Fruit fly (Drosophila melanogaster) whole organism, embryonic: ENCODE measurements around the gene SamDC.

Experiments
- BEAF-32 ChIP-seq: fragments of 200-800 bp; sonication (Bioruptor generic); optimal IDR thresholded peaks from 3 replicates; lab custom pipeline; 2017; ENCODE audit warnings: missing biosample characterization, missing genetic modification characterization, mild to moderate bottlenecking, moderate library complexity, missing genetic modification reagents
- CG10366 ChIP-seq: fragments of 200-800 bp; sonication (Bioruptor generic); IDR thresholded peaks from 2 replicates; pipeline ENCODE4 v1.3.6; 2022; ENCODE audit warnings: missing biosample characterization, missing genetic modification characterization
- CG12219 ChIP-seq: fragments of 200-800 bp; sonication (Bioruptor generic); optimal IDR thresholded peaks from 3 replicates; lab custom pipeline; 2018; ENCODE audit warnings: missing biosample characterization, mild to moderate bottlenecking, missing genetic modification characterization
- CG12769 ChIP-seq: fragments of 200-800 bp; sonication (Bioruptor generic); optimal IDR thresholded peaks from 2 replicates; lab custom pipeline; 2019; ENCODE audit warnings: missing biosample characterization, mild to moderate bottlenecking, missing genetic modification characterization, moderate library complexity
- CG13123 ChIP-seq: fragments of 200-800 bp; sonication (Bioruptor generic); optimal IDR thresholded peaks from 2 replicates; lab custom pipeline; 2016; ENCODE audit warnings: missing biosample characterization, missing genetic modification characterization
- CG13287 ChIP-seq: fragments of 200-800 bp; sonication (Bioruptor generic); IDR thresholded peaks from 2 replicates; pipeline ENCODE4 v1.3.6; 2022; ENCODE audit warnings: missing biosample characterization, missing genetic modification characterization; ENCODE audit not compliant: partially characterized antibody
- CG13296 ChIP-seq: fragments of 200-800 bp; sonication (Bioruptor generic); optimal IDR thresholded peaks from 3 replicates; lab custom pipeline; 2018; ENCODE audit warnings: missing biosample characterization, mild to moderate bottlenecking, missing genetic modification characterization
- CG13775 ChIP-seq: fragments of 200-800 bp; sonication (Bioruptor generic); optimal IDR thresholded peaks from 3 replicates; lab custom pipeline; 2017; ENCODE audit warnings: missing biosample characterization, mild to moderate bottlenecking, missing genetic modification characterization
- CG14860 ChIP-seq: fragments of 200-800 bp; sonication (Bioruptor generic); IDR thresholded peaks from 3 replicates; pipeline ENCODE4 v1.3.6; 2022; ENCODE audit warnings: missing biosample characterization, missing genetic modification characterization; ENCODE audit not compliant: partially characterized antibody
- CG1529 ChIP-seq: fragments of 200-800 bp; sonication (Bioruptor generic); optimal IDR thresholded peaks from 3 replicates; lab custom pipeline; 2018; ENCODE audit warnings: missing biosample characterization, missing genetic modification characterization
- CG17802 ChIP-seq: fragments of 200-800 bp; sonication (Bioruptor generic); optimal IDR thresholded peaks from 2 replicates; lab custom pipeline; 2018; ENCODE audit warnings: missing biosample characterization, mild to moderate bottlenecking, missing genetic modification characterization, moderate library complexity
- CG30020 ChIP-seq: fragments of 200-800 bp; optimal IDR thresholded peaks from 2 replicates; lab custom pipeline; 2019; ENCODE audit warnings: missing biosample characterization, mild to moderate bottlenecking, missing genetic modification characterization, moderate library complexity
- CG31388 ChIP-seq: fragments of 200-800 bp; sonication (Bioruptor generic); optimal IDR thresholded peaks from 2 replicates; lab custom pipeline; 2016; ENCODE audit warnings: missing biosample characterization, missing genetic modification characterization
- CG32772 ChIP-seq: fragments of 200-800 bp; sonication (Bioruptor generic); IDR thresholded peaks from 2 replicates; pipeline ENCODE4 v1.3.6; 2022; ENCODE audit warnings: missing biosample characterization, missing genetic modification characterization
- CG33213 ChIP-seq: fragments of 200-800 bp; sonication (Bioruptor generic); optimal IDR thresholded peaks from 3 replicates; lab custom pipeline; 2016; ENCODE audit warnings: missing biosample characterization, missing genetic modification characterization
- CG4707 ChIP-seq: fragments of 200-800 bp; sonication (Bioruptor generic); optimal IDR thresholded peaks from 2 replicates; lab custom pipeline; 2018; ENCODE audit warnings: missing biosample characterization, mild to moderate bottlenecking, missing genetic modification characterization, moderate library complexity
- CG6854 ChIP-seq: fragments of 200-800 bp; sonication (Bioruptor generic); optimal IDR thresholded peaks from 3 replicates; lab custom pipeline; 2017; ENCODE audit warnings: missing biosample characterization, mild to moderate bottlenecking, missing genetic modification characterization
- CG9215 ChIP-seq: fragments of 200-800 bp; sonication (Bioruptor generic); IDR thresholded peaks from 2 replicates; pipeline ENCODE4 v1.3.6; 2022; ENCODE audit warnings: missing biosample characterization, missing genetic modification characterization
- CHES-1-like ChIP-seq: fragments of 200-800 bp; sonication (Bioruptor generic); optimal IDR thresholded peaks from 2 replicates; lab custom pipeline; 2016; ENCODE audit warnings: missing biosample characterization, missing genetic modification characterization
- Dek ChIP-seq: fragments of 200-800 bp; sonication (Bioruptor generic); optimal IDR thresholded peaks from 3 replicates; lab custom pipeline; 2019; ENCODE audit warnings: missing biosample characterization, mild to moderate bottlenecking, missing genetic modification characterization, moderate library complexity
- Dfd ChIP-seq, 2 experiments: fragments of >200 bp; optimal IDR thresholded peaks; 2 replicates each; lab custom pipeline; 2017; ENCODE audit warnings: missing biosample characterization in 2 of 2, missing genetic modification characterization in 2 of 2
- Hey ChIP-seq: fragments of 200-800 bp; sonication (Bioruptor generic); optimal IDR thresholded peaks from 3 replicates; lab custom pipeline; 2018; ENCODE audit warnings: missing biosample characterization, mild to moderate bottlenecking, missing genetic modification characterization
- Scr ChIP-seq: fragments of 200-800 bp; sonication (Bioruptor generic); IDR thresholded peaks from 2 replicates; pipeline ENCODE4 v1.3.6; 2022; ENCODE audit warnings: missing biosample characterization, missing genetic modification characterization; ENCODE audit not compliant: partially characterized antibody
- Sry-β ChIP-seq: fragments of 200-800 bp; sonication (Bioruptor generic); optimal IDR thresholded peaks from 2 replicates; lab custom pipeline; 2018; ENCODE audit warnings: missing biosample characterization, mild to moderate bottlenecking, missing genetic modification characterization, moderate library complexity
- TFAM ChIP-seq: fragments of 200-800 bp; sonication (Bioruptor generic); optimal IDR thresholded peaks from 2 replicates; lab custom pipeline; 2017; ENCODE audit warnings: missing biosample characterization, missing genetic modification characterization, inconsistent platforms
- cato ChIP-seq: fragments of 200-800 bp; sonication (Bioruptor generic); optimal IDR thresholded peaks from 2 replicates; lab custom pipeline; 2016; ENCODE audit warnings: missing biosample characterization, missing genetic modification characterization, borderline replicate concordance
- croc ChIP-seq: fragments of 200-800 bp; sonication (Bioruptor generic); conservative IDR thresholded peaks from 3 replicates; pipeline ENCODE4 v1.3.6; 2022; ENCODE audit warnings: missing biosample characterization, missing genetic modification characterization
- cwo ChIP-seq: fragments of 200-800 bp; sonication (Bioruptor generic); optimal IDR thresholded peaks from 3 replicates; lab custom pipeline; 2017; ENCODE audit warnings: missing biosample characterization, missing genetic modification characterization, mild to moderate bottlenecking, moderate library complexity, missing genetic modification reagents
- dmrt99B ChIP-seq: fragments of 200-800 bp; sonication (Bioruptor generic); optimal IDR thresholded peaks from 2 replicates; lab custom pipeline; 2018; ENCODE audit warnings: missing biosample characterization, mild to moderate bottlenecking, missing genetic modification characterization, moderate library complexity
- eve ChIP-seq, 2 experiments: fragments of >200 bp; optimal IDR thresholded peaks; 2 replicates each; lab custom pipeline; 2017; ENCODE audit warnings: missing biosample characterization in 2 of 2, missing genetic modification characterization in 2 of 2
- ewg ChIP-seq: fragments of 200-800 bp; sonication (Bioruptor generic); optimal IDR thresholded peaks from 3 replicates; lab custom pipeline; 2017; ENCODE audit warnings: mild to moderate bottlenecking, missing biosample characterization, missing genetic modification reagents, missing genetic modification characterization
- exex ChIP-seq: fragments of 200-800 bp; sonication (Bioruptor generic); optimal IDR thresholded peaks from 4 replicates; lab custom pipeline; 2018; ENCODE audit warnings: missing biosample characterization, mild to moderate bottlenecking, missing genetic modification characterization, moderate library complexity
- gcm ChIP-seq: fragments of 200-800 bp; sonication (Bioruptor generic); optimal IDR thresholded peaks from 2 replicates; lab custom pipeline; 2019; ENCODE audit warnings: missing biosample characterization, mild to moderate bottlenecking, missing genetic modification characterization, moderate library complexity
- h ChIP-seq: fragments of >200 bp; optimal IDR thresholded peaks from 2 replicates; lab custom pipeline; 2017
- lab ChIP-seq: fragments of 200-800 bp; sonication (Bioruptor generic); optimal IDR thresholded peaks from 3 replicates; lab custom pipeline; 2017; ENCODE audit warnings: missing biosample characterization, missing genetic modification characterization, mild to moderate bottlenecking, moderate library complexity, missing genetic modification reagents
- luna ChIP-seq: fragments of 200-800 bp; sonication (Bioruptor generic); optimal IDR thresholded peaks from 2 replicates; lab custom pipeline; 2016; ENCODE audit warnings: missing biosample characterization, missing genetic modification characterization
- pan ChIP-seq, 4 experiments: fragments of >200 bp in 3 of 4; fragments of 200-800 bp in 1 of 4; sonication (Bioruptor generic) in 1 of 4; optimal IDR thresholded peaks in 3 of 4; IDR thresholded peaks in 1 of 4; 2 replicates each; pipeline versions ENCODE4 v1.3.6 to Lab custom; 2017 to 2022; ENCODE audit warnings: missing biosample characterization in 2 of 4, missing genetic modification characterization in 2 of 4, mixed read lengths in 1 of 4
- peb ChIP-seq: fragments of 200-800 bp; sonication (Bioruptor generic); IDR thresholded peaks from 2 replicates; pipeline ENCODE4 v1.3.6; 2022; ENCODE audit warnings: missing biosample characterization, missing genetic modification characterization
- pho ChIP-seq: fragments of 200-800 bp; sonication (Bioruptor generic); optimal IDR thresholded peaks from 2 replicates; lab custom pipeline; 2016; ENCODE audit warnings: missing biosample characterization, missing genetic modification characterization
- ranshi ChIP-seq: fragments of 200-800 bp; sonication (Bioruptor generic); IDR thresholded peaks from 2 replicates; pipeline ENCODE4 v1.3.6; 2022; ENCODE audit warnings: missing biosample characterization, missing genetic modification characterization
- sima ChIP-seq: fragments of 200-800 bp; sonication (Bioruptor generic); optimal IDR thresholded peaks from 2 replicates; lab custom pipeline; 2016; ENCODE audit warnings: missing biosample characterization, missing genetic modification characterization
- sisA ChIP-seq: fragments of 200-800 bp; sonication (Bioruptor generic); IDR thresholded peaks from 2 replicates; pipeline ENCODE4 v1.3.6; 2022; ENCODE audit warnings: missing biosample characterization, missing genetic modification characterization
- ssp ChIP-seq: fragments of 200-800 bp; sonication (Bioruptor generic); IDR thresholded peaks from 2 replicates; pipeline ENCODE4 v1.3.6; 2022; ENCODE audit warnings: missing biosample characterization, missing genetic modification characterization
- sug ChIP-seq: fragments of 200-800 bp; optimal IDR thresholded peaks from 2 replicates; lab custom pipeline; 2019; ENCODE audit warnings: missing biosample characterization, mild to moderate bottlenecking, missing genetic modification characterization, moderate library complexity
- tin ChIP-seq: fragments of 200-800 bp; sonication (Bioruptor generic); optimal IDR thresholded peaks from 3 replicates; lab custom pipeline; 2016; ENCODE audit warnings: missing biosample characterization, missing genetic modification characterization
- trem ChIP-seq: fragments of 200-800 bp; optimal IDR thresholded peaks from 3 replicates; lab custom pipeline; 2019; ENCODE audit warnings: missing biosample characterization, mild to moderate bottlenecking, missing genetic modification characterization, moderate library complexity
- ttk ChIP-seq: fragments of 200-800 bp; sonication (Bioruptor generic); IDR thresholded peaks from 2 replicates; pipeline ENCODE4 v2.1.2; 2022; ENCODE audit warnings: missing biosample characterization, missing genetic modification characterization

SamDC gene

DNA sequence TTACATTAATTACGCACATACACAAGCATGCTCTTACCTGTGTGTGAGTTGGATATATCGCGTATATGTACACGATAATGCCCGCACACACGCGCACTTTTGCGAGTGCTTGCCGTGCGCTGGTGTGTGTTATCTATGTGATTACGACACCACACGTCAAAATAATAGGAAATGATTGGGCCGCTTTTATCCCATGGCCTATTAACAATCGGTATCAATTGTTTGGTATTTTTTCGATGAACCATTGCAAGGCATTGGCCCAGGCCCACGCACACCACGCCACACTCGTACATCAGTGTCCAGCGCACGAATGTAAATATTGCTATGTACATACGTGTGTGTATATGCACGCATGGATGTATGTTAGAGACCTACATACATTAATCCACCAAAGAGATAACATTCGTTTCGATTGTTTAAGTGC lies 4.4 kb upstream of the SamDC start (continued):
- TF ChIP-seq CG13287 (GFP tag; lab: Robert Waterston, UW) (peak; percentile 81), CG13775 (GFP tag; lab: Kevin White, UChicago) (peak; percentile 50), gcm (GFP tag; lab: Kevin White, UChicago) (peak; percentile 34), CG4707 (GFP tag; lab: Kevin White, UChicago) (peak; percentile 65), ranshi (GFP tag; lab: Robert Waterston, UW) (peak; percentile 46; the same call in 1 of the 2 replicates), CG12219 (GFP tag; lab: Kevin White, UChicago) (peak; percentile 75), trem (peak; percentile 47), CG12769 (tag; lab: Kevin White, UChicago) (peak; percentile 95), CG6854 (GFP tag; lab: Kevin White, UChicago) (peak; percentile 71), CG30020 (tag; lab: Kevin White, UChicago) (peak; percentile 96)

DNA sequence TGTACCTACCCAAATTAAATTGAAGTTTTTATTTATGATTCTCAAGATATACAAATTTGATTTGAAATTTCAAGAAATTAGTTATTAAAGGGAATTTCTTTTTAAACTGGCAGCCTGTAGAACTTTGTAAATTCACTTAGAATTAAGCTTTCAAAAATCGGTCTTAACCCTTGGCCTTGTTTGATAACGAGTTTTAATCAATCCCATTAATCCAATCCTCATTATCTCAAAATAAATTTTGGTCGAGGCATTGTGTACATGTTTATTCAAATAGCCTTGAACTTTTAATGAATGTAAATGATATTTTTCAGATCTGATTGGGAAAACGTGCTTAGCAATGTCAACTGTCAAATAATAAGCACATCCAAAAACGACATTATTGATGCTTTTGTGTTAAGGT lies 584 bp downstream of the SamDC start:
- TF ChIP-seq sug (tag; lab: Kevin White, UChicago) (no peak), eve (GFP tag; optimal IDR thresholded peaks at IDR 0.05; lab: Kevin White, UChicago) (peak in 1 of 2 experiments; percentile 24), exex (tag; lab: Kevin White, UChicago) (peak; percentile 6), pan (optimal IDR thresholded peaks at IDR 0.05; lab: Kevin White, UChicago) (no peak), pan (GFP tag; optimal IDR thresholded peaks at IDR 0.05 in 1 of 2, IDR thresholded peaks at IDR 0.05 in 1 of 2) (no peak), h (lab: Kevin White, UChicago) (no peak), CG17802 (tag; lab: Kevin White, UChicago) (no peak), CG33213 (GFP tag; lab: Kevin White, UChicago) (no peak), ewg (GFP tag; lab: Kevin White, UChicago) (no peak), CG13287 (GFP tag; lab: Robert Waterston, UW) (no peak), cato (GFP tag; lab: Kevin White, UChicago) (no peak), cwo (peak; percentile 14)

DNA sequence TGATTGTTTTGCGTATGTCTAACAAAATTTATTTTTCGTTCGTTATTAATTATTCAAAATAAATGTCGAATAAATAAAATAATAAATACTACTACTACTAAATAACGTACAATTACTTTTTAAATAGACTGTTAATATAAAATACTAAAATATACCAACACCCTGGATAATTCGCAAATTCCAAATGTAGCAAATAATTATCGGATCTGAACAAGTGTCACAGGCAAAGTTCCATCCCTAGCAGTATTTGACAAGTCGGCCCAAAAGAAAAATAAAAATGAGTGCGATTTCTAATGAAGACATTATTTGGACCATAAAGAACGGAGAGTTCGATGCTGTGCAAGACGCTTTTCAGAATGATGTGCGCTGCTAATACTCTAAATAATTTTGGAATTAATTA lies 2.1 kb downstream of the SamDC start, which contains the start of gene CG31715:
Gene CG31715, plus strand, starts transcription at position 212 of the 400 bp plus-strand sequence.
- TF ChIP-seq dmrt99B (tag; lab: Kevin White, UChicago) (no peak), luna (GFP tag; lab: Kevin White, UChicago) (no peak), CG1529 (GFP tag; lab: Kevin White, UChicago) (no peak), lab (no peak), sima (no peak), CG9215 (GFP tag; lab: Robert Waterston, UW) (no peak), tin (no peak), peb (GFP tag; lab: Robert Waterston, UW) (no peak), CG14860 (GFP tag; lab: Robert Waterston, UW) (no peak), croc (no peak), pho (GFP tag; lab: Kevin White, UChicago) (no peak), CG13296 (GFP tag; lab: Kevin White, UChicago) (no peak), CG32772 (GFP tag; lab: Robert Waterston, UW) (no peak), eve (GFP tag; optimal IDR thresholded peaks at IDR 0.05; lab: Kevin White, UChicago) (no peak), CG10366 (GFP tag; lab: Robert Waterston, UW) (no peak), ttk (GFP tag; lab: Robert Waterston, UW) (no peak), Dfd (GFP tag; optimal IDR thresholded peaks at IDR 0.05; lab: Kevin White, UChicago) (no peak), sisA (GFP tag; lab: Robert Waterston, UW) (no peak), CHES-1-like (no peak), Sry-β (GFP tag; lab: Kevin White, UChicago) (no peak), Dek (tag; lab: Kevin White, UChicago) (peak; percentile 26), TFAM (GFP tag; lab: Kevin White, UChicago) (no peak), BEAF-32 (GFP tag; lab: Kevin White, UChicago) (peak; percentile 67), ssp (GFP tag; lab: Robert Waterston, UW) (no peak), Hey (tag; lab: Kevin White, UChicago) (no peak), Scr (GFP tag; lab: Robert Waterston, UW) (peak; percentile 51), CG31388 (GFP tag; lab: Kevin White, UChicago) (no peak), CG13123 (GFP tag; lab: Kevin White, UChicago) (no peak)
